Fruit fly (Drosophila melanogaster) whole organism, embryonic: ENCODE measurements around the gene CG6048.

ENCODE experiments used
- BEAF-32 ChIP-seq: fragments of 200-800 bp; sonication (Bioruptor generic); optimal IDR thresholded peaks from 3 replicates; lab custom pipeline; 2017; ENCODE audit warnings: missing biosample characterization, missing genetic modification characterization, mild to moderate bottlenecking, moderate library complexity, missing genetic modification reagents
- Bgb ChIP-seq: fragments of 200-800 bp; sonication (Bioruptor generic); IDR thresholded peaks from 2 replicates; pipeline ENCODE4 v1.3.6; 2022; ENCODE audit warnings: missing biosample characterization, missing genetic modification characterization; ENCODE audit not compliant: partially characterized antibody
- CG13287 ChIP-seq: fragments of 200-800 bp; sonication (Bioruptor generic); IDR thresholded peaks from 2 replicates; pipeline ENCODE4 v1.3.6; 2022; ENCODE audit warnings: missing biosample characterization, missing genetic modification characterization; ENCODE audit not compliant: partially characterized antibody
- CG14860 ChIP-seq: fragments of 200-800 bp; sonication (Bioruptor generic); IDR thresholded peaks from 3 replicates; pipeline ENCODE4 v1.3.6; 2022; ENCODE audit warnings: missing biosample characterization, missing genetic modification characterization; ENCODE audit not compliant: partially characterized antibody
- CG16813 ChIP-seq: fragments of 200-800 bp; sonication (Bioruptor generic); IDR thresholded peaks from 3 replicates; pipeline ENCODE4 v1.3.6; 2022; ENCODE audit warnings: missing biosample characterization, missing genetic modification characterization; ENCODE audit not compliant: partially characterized antibody
- CG2129 ChIP-seq: fragments of 200-800 bp; sonication (Bioruptor generic); IDR thresholded peaks from 2 replicates; pipeline ENCODE4 v1.3.6; 2022; ENCODE audit warnings: missing biosample characterization, missing genetic modification characterization; ENCODE audit not compliant: partially characterized antibody
- CG30020 ChIP-seq: fragments of 200-800 bp; optimal IDR thresholded peaks from 2 replicates; lab custom pipeline; 2019; ENCODE audit warnings: missing biosample characterization, mild to moderate bottlenecking, missing genetic modification characterization, moderate library complexity
- CG34224 ChIP-seq: fragments of 200-800 bp; sonication (Bioruptor generic); IDR thresholded peaks from 3 replicates; pipeline ENCODE4 v1.3.6; 2022; ENCODE audit warnings: missing biosample characterization, missing genetic modification characterization; ENCODE audit not compliant: partially characterized antibody
- CG6791 ChIP-seq: fragments of 200-800 bp; sonication (Bioruptor generic); IDR thresholded peaks from 3 replicates; pipeline ENCODE4 v1.3.6; 2022; ENCODE audit warnings: missing biosample characterization, missing genetic modification characterization; ENCODE audit not compliant: partially characterized antibody
- CG7357 ChIP-seq: fragments of 200-800 bp; sonication (Bioruptor generic); IDR thresholded peaks from 3 replicates; pipeline ENCODE4 v1.3.6; 2022; ENCODE audit warnings: missing biosample characterization, missing genetic modification characterization
- Dll ChIP-seq: fragments of 200-800 bp; sonication (Bioruptor generic); IDR thresholded peaks from 4 replicates; pipeline ENCODE4 v1.3.6; 2022; ENCODE audit warnings: missing biosample characterization, missing genetic modification characterization; ENCODE audit not compliant: partially characterized antibody
- Doc3 ChIP-seq: fragments of 200-800 bp; sonication (Bioruptor generic); IDR thresholded peaks from 3 replicates; pipeline ENCODE4 v1.3.6; 2022; ENCODE audit warnings: missing biosample characterization, missing genetic modification characterization; ENCODE audit not compliant: partially characterized antibody
- Dref ChIP-seq: fragments of 200-800 bp; sonication (Bioruptor generic); IDR thresholded peaks from 2 replicates; pipeline ENCODE4 v1.3.6; 2022; ENCODE audit warnings: missing biosample characterization, missing genetic modification characterization
- E2f2 ChIP-seq: fragments of 200-800 bp; sonication (Bioruptor generic); IDR thresholded peaks from 2 replicates; pipeline ENCODE4 v1.3.6; 2022; ENCODE audit warnings: missing biosample characterization, missing genetic modification characterization
- HLH4C ChIP-seq: fragments of 200-800 bp; sonication (Bioruptor generic); IDR thresholded peaks from 3 replicates; pipeline ENCODE4 v1.3.6; 2022; ENCODE audit warnings: missing biosample characterization, missing genetic modification characterization; ENCODE audit not compliant: partially characterized antibody
- MBD-R2 ChIP-seq: fragments of 200-800 bp; sonication (Bioruptor generic); IDR thresholded peaks from 2 replicates; pipeline ENCODE4 v1.3.6; 2022; ENCODE audit warnings: missing biosample characterization, missing genetic modification characterization
- Opbp ChIP-seq: fragments of 200-800 bp; sonication (Bioruptor generic); IDR thresholded peaks from 3 replicates; pipeline ENCODE4 v1.3.6; 2022; ENCODE audit warnings: missing biosample characterization, missing genetic modification characterization; ENCODE audit not compliant: partially characterized antibody
- Scr ChIP-seq: fragments of 200-800 bp; sonication (Bioruptor generic); IDR thresholded peaks from 2 replicates; pipeline ENCODE4 v1.3.6; 2022; ENCODE audit warnings: missing biosample characterization, missing genetic modification characterization; ENCODE audit not compliant: partially characterized antibody
- amos ChIP-seq: fragments of 200-800 bp; sonication (Bioruptor generic); IDR thresholded peaks from 2 replicates; pipeline ENCODE4 v1.3.6; 2022; ENCODE audit warnings: missing biosample characterization, missing genetic modification characterization; ENCODE audit not compliant: partially characterized antibody
- ato ChIP-seq: fragments of 200-800 bp; sonication (Bioruptor generic); IDR thresholded peaks from 2 replicates; pipeline ENCODE4 v1.3.6; 2022; ENCODE audit warnings: missing biosample characterization, missing genetic modification characterization; ENCODE audit not compliant: partially characterized antibody
- bbx ChIP-seq: fragments of 200-800 bp; sonication (Bioruptor generic); IDR thresholded peaks from 2 replicates; pipeline ENCODE4 v1.3.6; 2022; ENCODE audit warnings: missing biosample characterization, missing genetic modification characterization; ENCODE audit not compliant: partially characterized antibody
- hb ChIP-seq: fragments of 200-800 bp; sonication (Bioruptor generic); IDR thresholded peaks from 3 replicates; pipeline ENCODE4 v1.3.6; 2022; ENCODE audit warnings: missing biosample characterization, missing genetic modification characterization; ENCODE audit not compliant: partially characterized antibody
- hbn ChIP-seq: fragments of 200-800 bp; sonication (Bioruptor generic); IDR thresholded peaks from 2 replicates; pipeline ENCODE4 v1.3.6; 2022; ENCODE audit warnings: missing biosample characterization, missing genetic modification characterization; ENCODE audit not compliant: partially characterized antibody
- inv ChIP-seq: fragments of 200-800 bp; sonication (Bioruptor generic); IDR thresholded peaks from 2 replicates; pipeline ENCODE4 v1.3.6; 2022; ENCODE audit warnings: missing biosample characterization, missing genetic modification characterization; ENCODE audit not compliant: partially characterized antibody
- knrl ChIP-seq: fragments of 200-800 bp; sonication (Bioruptor generic); IDR thresholded peaks from 3 replicates; pipeline ENCODE4 v1.3.6; 2022; ENCODE audit warnings: missing biosample characterization, missing genetic modification characterization; ENCODE audit not compliant: partially characterized antibody
- row ChIP-seq: fragments of 200-800 bp; sonication (Bioruptor generic); IDR thresholded peaks from 3 replicates; pipeline ENCODE4 v1.3.6; 2022; ENCODE audit warnings: missing biosample characterization, missing genetic modification characterization
- sna ChIP-seq: fragments of 200-800 bp; sonication (Bioruptor generic); IDR thresholded peaks from 2 replicates; pipeline ENCODE4 v1.3.6; 2022; ENCODE audit warnings: missing biosample characterization, missing genetic modification characterization; ENCODE audit not compliant: partially characterized antibody
- ssp ChIP-seq: fragments of 200-800 bp; sonication (Bioruptor generic); IDR thresholded peaks from 2 replicates; pipeline ENCODE4 v1.3.6; 2022; ENCODE audit warnings: missing biosample characterization, missing genetic modification characterization
- unc-4 ChIP-seq: fragments of 200-800 bp; sonication (Bioruptor generic); IDR thresholded peaks from 2 replicates; pipeline ENCODE4 v1.3.6; 2022; ENCODE audit warnings: missing biosample characterization, missing genetic modification characterization; ENCODE audit not compliant: partially characterized antibody
- vnd ChIP-seq: fragments of 200-800 bp; sonication (Bioruptor generic); IDR thresholded peaks from 3 replicates; pipeline ENCODE4 v1.3.6; 2022; ENCODE audit warnings: missing biosample characterization, missing genetic modification characterization; ENCODE audit not compliant: partially characterized antibody

CG6048 gene

DNA sequence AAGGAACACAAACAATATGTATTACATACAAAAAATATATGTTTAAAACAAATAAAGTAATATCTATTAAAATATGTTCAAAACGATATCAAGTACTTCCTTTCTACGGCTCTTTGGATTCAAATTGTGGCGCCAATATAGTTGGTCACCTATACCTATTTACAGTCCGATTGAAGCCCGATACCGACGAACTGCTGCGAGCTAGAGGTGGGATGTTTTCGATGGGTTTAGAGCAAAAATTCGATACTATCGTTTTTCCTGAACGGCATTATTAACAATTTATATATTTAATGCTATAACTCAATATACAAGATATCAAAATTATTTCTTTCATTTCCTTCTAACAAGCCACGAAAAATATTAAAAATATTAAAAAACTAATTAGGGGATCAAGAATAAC lies 10.5 kb upstream of the CG6048 start (continued):
- TF ChIP-seq CG13287 (GFP tag; lab: Robert Waterston, UW), result peak; percentile 75
- peak; percentile 62 for TF ChIP-seq ato (GFP tag; lab: Robert Waterston, UW)
- TF ChIP-seq vnd (GFP tag; lab: Robert Waterston, UW), result peak; percentile 41; the same call in 2 of the 3 replicates

DNA sequence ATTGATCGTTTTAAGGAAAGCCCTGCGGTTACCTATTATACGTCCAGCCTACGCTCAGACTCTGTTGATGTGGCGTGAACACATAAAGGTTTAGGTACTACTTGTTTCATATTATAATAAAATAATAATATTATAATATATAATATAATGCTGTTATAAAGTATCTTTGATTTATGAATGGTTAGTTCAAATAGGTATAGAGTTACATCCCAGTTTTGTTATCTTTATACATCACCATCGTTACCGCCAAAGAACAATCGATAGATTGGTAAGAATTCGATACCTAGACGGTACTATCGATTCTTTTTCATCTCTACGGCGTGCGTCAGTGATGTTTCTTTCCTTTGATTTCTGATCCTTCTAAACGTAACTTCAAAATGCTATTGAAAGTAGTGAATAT lies 10.1 kb upstream of the CG6048 start, which contains the start of gene CG12728:
TSS of gene CG12728 (plus strand) at position 301 of the 400 bp plus-strand sequence.
- TF ChIP-seq Doc3, result peak; percentile 10; the same call in 1 of the 3 replicates

DNA sequence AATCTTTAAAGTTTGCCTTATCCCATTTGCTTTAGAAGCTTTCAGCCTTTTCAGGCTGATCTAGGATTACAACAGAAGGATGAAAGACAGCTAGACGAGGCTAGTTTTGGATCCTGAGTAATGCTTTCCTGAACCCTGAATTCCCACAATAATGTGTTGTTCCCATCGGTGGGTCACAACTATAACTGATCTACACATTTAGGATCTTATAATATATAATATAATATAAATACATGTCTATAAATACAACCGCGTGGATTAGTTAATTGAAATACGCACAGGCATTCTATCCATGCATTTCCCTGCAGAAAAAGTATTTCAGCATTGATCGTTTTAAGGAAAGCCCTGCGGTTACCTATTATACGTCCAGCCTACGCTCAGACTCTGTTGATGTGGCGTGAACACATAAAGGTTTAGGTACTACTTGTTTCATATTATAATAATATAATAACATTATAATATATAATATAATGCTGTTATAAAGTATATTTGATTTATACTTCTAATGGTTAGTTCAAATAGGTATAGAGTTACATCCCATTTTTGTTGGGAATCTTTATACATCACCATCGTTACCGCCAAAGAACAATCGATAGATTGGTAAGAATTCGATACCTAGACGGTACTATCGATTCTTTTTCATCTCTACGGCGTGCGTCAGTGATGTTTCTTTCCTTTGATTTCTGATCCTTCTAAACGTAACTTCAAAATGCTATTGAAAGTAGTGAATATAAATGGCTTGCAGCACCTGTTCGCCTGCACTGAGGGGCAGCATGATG lies 7.1 kb upstream of the CG6048 start, which contains the start of gene CG32756:
TSS of gene CG32756 (plus strand) at position 631 of the 779 bp plus-strand sequence.
- TF ChIP-seq CG2129 (peak; percentile 31; the same call in 1 of the 2 replicates), Bgb (peak; percentile 69), Opbp (GFP tag; lab: Robert Waterston, UW) (peak; percentile 71; the same call in 2 of the 3 replicates), CG14860 (peak; percentile 60; the same call in 2 of the 3 replicates), CG16813 (GFP tag; lab: Robert Waterston, UW) (peak; percentile 71), HLH4C (peak; percentile 68), BEAF-32 (GFP tag; lab: Kevin White, UChicago) (peak; percentile 38), sna (GFP tag; lab: Robert Waterston, UW) (peak; percentile 52; the same call in 1 of the 2 replicates), Dref (GFP tag; lab: Robert Waterston, UW) (peak; percentile 70), MBD-R2 (GFP tag; lab: Robert Waterston, UW) (0 out of 2 replicates have a peak, but pooled peaks have one; percentile 26), hb (GFP tag; lab: Robert Waterston, UW) (peak; percentile 58; the same call in 1 of the 3 replicates), knrl (GFP tag; lab: Robert Waterston, UW) (peak; percentile 64; the same call in 2 of the 3 replicates), unc-4 (peak; percentile 65; the same call in 1 of the 2 replicates), ssp (GFP tag; lab: Robert Waterston, UW) (peak; percentile 87), E2f2 (peak; percentile 66), bbx (peak; percentile 70), CG13287 (GFP tag; lab: Robert Waterston, UW) (peak; percentile 77), Dll (GFP tag; lab: Robert Waterston, UW) (peak; percentile 76), amos (GFP tag; lab: Robert Waterston, UW) (peak; percentile 72), CG7357 (GFP tag; lab: Robert Waterston, UW) (peak; percentile 59; the same call in 1 of the 3 replicates), vnd (GFP tag; lab: Robert Waterston, UW) (peak; percentile 50; the same call in 1 of the 3 replicates), CG30020 (tag; lab: Kevin White, UChicago) (peak; percentile 66), CG6791 (peak; percentile 77), Doc3 (peak; percentile 50; the same call in 1 of the 3 replicates), inv (GFP tag; lab: Robert Waterston, UW) (peak; percentile 53; the same call in 1 of the 2 replicates), hbn (GFP tag; lab: Robert Waterston, UW) (peak; percentile 56), CG34224 (GFP tag; lab: Robert Waterston, UW) (peak; percentile 63), Scr (peak; percentile 72), row (GFP tag; lab: Robert Waterston, UW) (0 out of 3 replicates have a peak, but pooled peaks have one; percentile 37), ato (GFP tag; lab: Robert Waterston, UW) (peak; percentile 56)
- TF ChIP-seq, all 482 proteins: peak for 30; not testable (repeated sequence) for 452
